Fruit fly (Drosophila melanogaster) whole organism, wandering third instar larva: ENCODE results near the gene CG2182.

Source experiments
- Abd-B ChIP-seq: fragments of >200 bp; optimal IDR thresholded peaks from 2 replicates; lab custom pipeline; 2017; ENCODE audit warnings: missing biosample characterization, missing genetic modification characterization
- CG32264 ChIP-seq: fragments of 200-800 bp; sonication (Bioruptor generic); optimal IDR thresholded peaks from 2 replicates; lab custom pipeline; 2016; ENCODE audit warnings: missing biosample characterization, missing genetic modification characterization
- CrebA ChIP-seq: fragments of 200-800 bp; sonication (Bioruptor generic); optimal IDR thresholded peaks from 2 replicates; lab custom pipeline; 2016; ENCODE audit warnings: missing biosample characterization, mild to moderate bottlenecking, missing genetic modification characterization, borderline replicate concordance
- Dif ChIP-seq: fragments of 200-275, 200-300 bp; sonication (Bioruptor generic); optimal IDR thresholded peaks from 2 replicates; lab custom pipeline; 2018; ENCODE audit warnings: missing biosample characterization, missing genetic modification characterization; ENCODE audit not compliant: partially characterized antibody
- GATAd ChIP-seq: sonication (Bioruptor generic); optimal IDR thresholded peaks from 2 replicates; lab custom pipeline; 2016; ENCODE audit warnings: missing biosample characterization, missing genetic modification characterization
- HLH106 ChIP-seq: fragments of 200-800 bp; optimal IDR thresholded peaks from 3 replicates; lab custom pipeline; 2019; ENCODE audit warnings: missing biosample characterization, mild to moderate bottlenecking, missing genetic modification characterization, moderate library complexity
- Hr78 ChIP-seq: fragments of >200 bp; optimal IDR thresholded peaks from 2 replicates; lab custom pipeline; 2017; ENCODE audit warnings: missing biosample characterization, missing genetic modification characterization
- Jra ChIP-seq: sonication (Bioruptor generic); optimal IDR thresholded peaks from 2 replicates; lab custom pipeline; 2016; ENCODE audit warnings: missing biosample characterization, missing genetic modification characterization
- Mio ChIP-seq: sonication (Bioruptor generic); optimal IDR thresholded peaks from 2 replicates; lab custom pipeline; 2016; ENCODE audit warnings: missing biosample characterization, missing genetic modification characterization
- N ChIP-seq: fragments of >200 bp; optimal IDR thresholded peaks from 2 replicates; lab custom pipeline; 2018; ENCODE audit warnings: missing biosample characterization, missing external identifiers, missing genetic modification characterization
- OdsH ChIP-seq: fragments of 200-800 bp; sonication (Bioruptor generic); optimal IDR thresholded peaks from 2 replicates; lab custom pipeline; 2016; ENCODE audit warnings: missing biosample characterization, mild to moderate bottlenecking, missing genetic modification characterization
- Rel ChIP-seq, 2 experiments: fragments of 200-800 bp; sonication (Bioruptor generic) in 1 of 2; optimal IDR thresholded peaks; 2 replicates in 1 of 2; 3 replicates in 1 of 2; lab custom pipeline; 2016 to 2019; ENCODE audit warnings: mild to moderate bottlenecking in 2 of 2, missing biosample characterization in 2 of 2, missing genetic modification characterization in 2 of 2, moderate library complexity in 1 of 2
- Sp1 ChIP-seq: fragments of 200-800 bp; sonication (Bioruptor generic); optimal IDR thresholded peaks from 3 replicates; lab custom pipeline; 2019; ENCODE audit warnings: missing biosample characterization, mild to moderate bottlenecking, missing genetic modification characterization, moderate library complexity
- Vsx2 ChIP-seq: fragments of 200-300, 225-300 bp; sonication (Bioruptor generic); optimal IDR thresholded peaks from 2 replicates; lab custom pipeline; 2018; ENCODE audit warnings: missing biosample characterization, missing genetic modification characterization; ENCODE audit not compliant: partially characterized antibody
- br ChIP-seq: fragments of 200-800 bp; sonication (Bioruptor generic); optimal IDR thresholded peaks from 2 replicates; lab custom pipeline; 2016; ENCODE audit warnings: missing biosample characterization, missing genetic modification characterization
- brk ChIP-seq: fragments of 200-800 bp; sonication (Bioruptor generic); optimal IDR thresholded peaks from 2 replicates; lab custom pipeline; 2016; ENCODE audit warnings: missing biosample characterization, mild to moderate bottlenecking, missing genetic modification characterization
- dl ChIP-seq, 2 experiments: fragments of 175-275, 200-275 bp in 1 of 2; fragments of 200-275 bp in 1 of 2; sonication (Bioruptor generic); optimal IDR thresholded peaks; lab custom pipeline; 2018; ENCODE audit warnings: mild to moderate bottlenecking in 2 of 2, missing biosample characterization in 2 of 2, missing genetic modification characterization in 2 of 2, moderate library complexity in 2 of 2; ENCODE audit not compliant: partially characterized antibody in 2 of 2, insufficient read depth in 1 of 2
- dmrt93B ChIP-seq: fragments of 200-800 bp; sonication (Bioruptor generic); optimal IDR thresholded peaks from 2 replicates; lab custom pipeline; 2018; ENCODE audit warnings: missing biosample characterization, mild to moderate bottlenecking, missing genetic modification characterization
- dsf ChIP-seq: sonication (Bioruptor generic); optimal IDR thresholded peaks from 2 replicates; lab custom pipeline; 2016; ENCODE audit warnings: missing biosample characterization, missing genetic modification characterization, borderline replicate concordance
- foxo ChIP-seq, 2 experiments: fragments of 200-800 bp; sonication (Bioruptor generic); optimal IDR thresholded peaks; 2 replicates in 1 of 2; 3 replicates in 1 of 2; lab custom pipeline; 2016 to 2017; ENCODE audit warnings: missing biosample characterization in 2 of 2, missing genetic modification characterization in 2 of 2
- fru ChIP-seq: fragments of 200-800 bp; sonication (Bioruptor generic); optimal IDR thresholded peaks from 3 replicates; lab custom pipeline; 2016; ENCODE audit warnings: missing biosample characterization, mild to moderate bottlenecking, missing genetic modification characterization
- h ChIP-seq: fragments of 200-800 bp; sonication (Bioruptor generic); optimal IDR thresholded peaks from 3 replicates; lab custom pipeline; 2016; ENCODE audit warnings: missing biosample characterization, mild to moderate bottlenecking, missing genetic modification characterization
- jim ChIP-seq: fragments of 175-275, 200-325 bp; sonication (Bioruptor generic); optimal IDR thresholded peaks from 2 replicates; lab custom pipeline; 2016; ENCODE audit warnings: missing biosample characterization, mild to moderate bottlenecking, missing genetic modification characterization
- lola ChIP-seq: fragments of >200 bp; optimal IDR thresholded peaks from 2 replicates; lab custom pipeline; 2017; ENCODE audit warnings: missing biosample characterization, missing genetic modification characterization
- psq ChIP-seq: fragments of 200-800 bp; sonication (Bioruptor generic); optimal IDR thresholded peaks from 3 replicates; lab custom pipeline; 2017; ENCODE audit warnings: missing biosample characterization, mild to moderate bottlenecking, missing genetic modification characterization, moderate library complexity
- rgr ChIP-seq: fragments of 200-800 bp; sonication (Bioruptor generic); optimal IDR thresholded peaks from 3 replicates; lab custom pipeline; 2016; ENCODE audit warnings: missing biosample characterization, mild to moderate bottlenecking, missing genetic modification characterization
- sage ChIP-seq: fragments of 200-800 bp; sonication (Bioruptor generic); optimal IDR thresholded peaks from 2 replicates; lab custom pipeline; 2016; ENCODE audit warnings: missing biosample characterization, mild to moderate bottlenecking, missing genetic modification characterization
- sv ChIP-seq: fragments of 200-800 bp; sonication (Bioruptor generic); optimal IDR thresholded peaks from 3 replicates; lab custom pipeline; 2016; ENCODE audit warnings: missing biosample characterization, missing genetic modification characterization
- tai ChIP-seq: sonication (Bioruptor generic); optimal IDR thresholded peaks from 2 replicates; lab custom pipeline; 2016; ENCODE audit warnings: missing biosample characterization, missing genetic modification characterization
- usp ChIP-seq: fragments of >200 bp; optimal IDR thresholded peaks from 2 replicates; lab custom pipeline; 2017; ENCODE audit warnings: missing biosample characterization, missing genetic modification characterization
- woc ChIP-seq: sonication (Bioruptor generic); optimal IDR thresholded peaks from 2 replicates; lab custom pipeline; 2016; ENCODE audit warnings: missing biosample characterization, mild to moderate bottlenecking, missing genetic modification characterization

CG2182 gene

DNA sequence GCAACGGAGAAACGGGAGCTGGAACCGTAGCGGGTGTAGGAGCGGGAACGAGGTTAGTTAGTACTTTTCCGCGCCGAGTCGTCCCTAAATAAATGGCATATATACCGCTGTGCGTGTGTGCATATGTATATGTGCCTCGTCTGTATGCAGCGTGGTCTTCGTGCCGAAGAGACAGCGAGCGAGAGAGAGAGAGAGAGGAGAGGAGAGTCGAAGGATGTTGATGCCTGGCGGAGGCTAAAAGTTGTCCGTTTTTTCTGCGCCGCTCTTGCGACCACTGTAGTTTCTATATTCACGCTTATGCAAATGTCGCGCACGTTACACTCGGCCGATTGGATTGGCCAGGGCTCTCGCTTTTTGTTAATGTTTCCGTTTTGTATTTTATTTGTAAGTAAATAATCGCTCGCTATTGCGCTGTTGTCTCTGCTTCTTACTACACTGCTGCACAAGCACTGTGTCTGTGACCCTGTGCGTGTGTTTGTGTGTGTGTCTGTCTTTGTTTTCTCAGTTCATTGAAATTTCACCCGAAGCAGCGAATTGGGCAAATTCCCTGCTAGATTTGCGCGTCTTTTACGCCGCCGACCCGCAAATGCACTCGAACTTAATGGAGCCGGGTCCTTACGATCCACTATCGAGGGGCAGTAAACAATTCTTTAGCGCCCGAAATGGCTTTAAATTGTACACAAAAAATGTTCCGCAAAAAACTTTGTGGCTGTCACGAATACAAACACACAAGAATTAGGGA is 47.2 kb downstream of the CG2182 start, which contains the start of gene Rga:
Rga (minus strand) TSS at position 741 of the 742 bp plus-strand sequence.
- TF ChIP-seq psq (GFP tag; lab: Kevin White, UChicago), result peak; percentile 24
- TF ChIP-seq GATAd, result no peak
- TF ChIP-seq brk (GFP tag; lab: Kevin White, UChicago), result no peak
- no peak for TF ChIP-seq foxo (GFP tag; optimal IDR thresholded peaks at IDR 0.05; lab: Kevin White, UChicago)
- TF ChIP-seq Sp1 (GFP tag; lab: Kevin White, UChicago), result no peak
- TF ChIP-seq Dif (GFP tag; lab: Kevin White, UChicago), result peak; percentile 38
- no peak for TF ChIP-seq jim (GFP tag; lab: Kevin White, UChicago)
- peak; percentile 13 for TF ChIP-seq fru (GFP tag; lab: Kevin White, UChicago)
- peak; percentile 6 for TF ChIP-seq N (GFP tag; lab: Kevin White, UChicago)
- TF ChIP-seq usp (GFP tag; lab: Kevin White, UChicago), result no peak
- no peak for TF ChIP-seq tai (GFP tag; lab: Kevin White, UChicago)
- no peak for TF ChIP-seq HLH106 (tag; lab: Kevin White, UChicago)
- TF ChIP-seq lola (GFP tag; lab: Kevin White, UChicago), result no peak
- no peak for TF ChIP-seq OdsH
- no peak for TF ChIP-seq rgr (GFP tag; lab: Kevin White, UChicago)
- TF ChIP-seq Hr78 (GFP tag; lab: Kevin White, UChicago), result no peak
- no peak for TF ChIP-seq Jra (GFP tag; lab: Kevin White, UChicago)

DNA sequence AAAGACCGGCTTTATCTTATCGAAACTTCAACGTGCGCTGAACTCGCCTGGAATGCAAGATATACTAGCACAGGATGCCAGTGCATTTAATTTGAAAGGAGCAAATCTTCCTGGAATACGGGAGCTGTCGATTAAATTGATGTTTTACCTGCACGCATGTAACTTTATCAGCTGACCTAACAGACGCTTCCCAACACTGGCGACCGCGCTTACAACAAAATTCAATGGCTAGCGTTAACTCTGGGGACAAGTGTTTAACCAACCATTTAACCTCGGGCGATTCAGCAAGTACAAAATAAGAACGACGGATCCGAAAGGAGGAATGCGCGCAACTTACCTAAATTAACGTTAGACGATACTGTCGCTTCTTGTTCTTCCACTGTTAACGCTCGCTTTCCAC is 48.0 kb downstream of the CG2182 start:
- TF ChIP-seq Abd-B (GFP tag; lab: Kevin White, UChicago) (no peak), br (GFP tag; lab: Kevin White, UChicago) (no peak), CrebA (no peak), CG32264 (GFP tag; lab: Kevin White, UChicago) (no peak)

DNA sequence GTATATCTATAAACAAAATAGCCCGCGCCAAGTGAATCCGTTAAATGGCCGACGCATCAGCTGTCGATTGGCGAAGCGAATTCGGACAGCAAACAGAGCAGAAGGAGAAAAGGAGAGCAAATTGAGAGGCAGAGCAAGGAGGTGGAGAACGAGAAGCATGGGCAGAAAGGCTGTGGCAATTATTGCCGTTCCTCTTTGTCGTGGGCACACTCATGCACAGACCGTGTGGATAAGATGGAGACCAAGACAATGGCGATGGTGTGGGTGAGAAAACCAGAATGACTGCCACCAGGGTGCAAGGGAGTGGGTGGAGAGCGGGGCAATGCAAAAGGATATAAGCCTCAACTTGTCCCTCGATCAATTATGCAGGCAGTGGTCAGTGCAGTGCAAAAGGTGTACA is 48.5 kb downstream of the CG2182 start:
- TF ChIP-seq dl (GFP tag; optimal IDR thresholded peaks at IDR 0.05; lab: Kevin White, UChicago; ENCODE audit: insufficient read depth in 1 of 2, partially characterized antibody in 2 of 2) (peak in 1 of 2 experiments; percentile 28), jim (GFP tag; lab: Kevin White, UChicago) (no peak), sage (GFP tag; lab: Kevin White, UChicago) (no peak), psq (GFP tag; lab: Kevin White, UChicago) (peak; percentile 98), fru (GFP tag; lab: Kevin White, UChicago) (peak; percentile 31)

DNA sequence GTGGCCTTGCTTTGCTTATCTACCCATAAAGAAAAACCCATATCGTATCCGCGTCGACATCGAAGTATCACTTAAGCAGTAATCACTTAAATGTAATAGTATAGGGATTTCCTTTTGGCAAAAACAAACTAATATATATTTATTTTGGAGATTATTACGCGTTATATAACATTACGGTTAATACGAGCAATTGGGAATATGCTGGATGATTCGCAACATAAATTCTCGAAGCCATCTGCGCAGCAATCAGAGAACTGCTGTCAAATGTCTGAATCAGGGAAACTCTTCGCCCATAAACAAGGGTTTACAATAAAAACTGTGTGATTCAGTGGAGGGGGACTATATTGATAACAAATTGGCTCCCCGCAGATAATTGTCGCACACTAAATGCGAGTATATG is 49.1 kb downstream of the CG2182 start:
- TF ChIP-seq Jra (GFP tag; lab: Kevin White, UChicago) (no peak), tai (GFP tag; lab: Kevin White, UChicago) (no peak), jim (GFP tag; lab: Kevin White, UChicago) (no peak), sv (GFP tag; lab: Kevin White, UChicago) (no peak), dmrt93B (GFP tag; lab: Kevin White, UChicago) (no peak), h (GFP tag; lab: Kevin White, UChicago) (no peak)
- TF ChIP-seq, all 38 proteins: peak for 0

DNA sequence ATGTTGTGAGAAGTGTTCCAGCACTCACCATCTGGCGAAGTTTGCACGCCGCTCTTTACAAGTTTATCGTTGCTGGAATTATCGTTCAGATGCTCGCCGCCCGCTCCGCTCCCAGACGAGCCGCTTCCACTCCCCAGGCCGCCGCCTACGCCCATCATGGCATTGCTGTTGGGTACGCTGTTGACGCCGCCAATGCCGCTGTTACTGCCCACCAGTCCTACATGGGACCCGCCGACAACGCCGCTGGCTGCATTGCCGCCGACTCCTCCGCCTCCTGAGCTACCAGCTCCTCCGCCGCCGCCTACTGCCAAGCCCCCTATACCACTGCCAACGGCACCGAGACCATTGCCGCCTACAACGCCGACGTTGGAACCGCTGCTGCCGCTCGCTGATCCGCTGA is 51.3 kb downstream of the CG2182 start:
- TF ChIP-seq Hr78 (GFP tag; lab: Kevin White, UChicago) (no peak), GATAd (no peak), usp (GFP tag; lab: Kevin White, UChicago) (no peak), brk (GFP tag; lab: Kevin White, UChicago) (no peak), tai (GFP tag; lab: Kevin White, UChicago) (no peak), dl (GFP tag; optimal IDR thresholded peaks at IDR 0.05; lab: Kevin White, UChicago; ENCODE audit: insufficient read depth in 1 of 2, partially characterized antibody in 2 of 2) (no peak), dsf (GFP tag; lab: Kevin White, UChicago) (no peak), h (GFP tag; lab: Kevin White, UChicago) (no peak), woc (no peak), Rel (GFP tag; optimal IDR thresholded peaks at IDR 0.05; lab: Kevin White, UChicago) (no peak), Rel (tag; optimal IDR thresholded peaks at IDR 0.05; lab: Kevin White, UChicago) (no peak), fru (GFP tag; lab: Kevin White, UChicago) (no peak), Vsx2 (GFP tag; lab: Kevin White, UChicago) (no peak), sv (GFP tag; lab: Kevin White, UChicago) (no peak), Dif (GFP tag; lab: Kevin White, UChicago) (no peak), CrebA (no peak), Mio (GFP tag; lab: Kevin White, UChicago) (no peak)
